Fruit fly (Drosophila melanogaster) Kc167 (cell line): Measurements from ENCODE around the gene Cyp12c1.

Experiments
- Myc ChIP-seq: fragments of >200 bp; optimal IDR thresholded peaks from 2 replicates; lab custom pipeline; 2017; ENCODE audit warnings: missing external identifiers
- insv ChIP-seq: fragments of >200 bp; optimal IDR thresholded peaks from 3 replicates; lab custom pipeline; 2018; ENCODE audit warnings: missing external identifiers
- psq ChIP-seq: fragments of >200 bp; optimal IDR thresholded peaks from 2 replicates; lab custom pipeline; 2017; ENCODE audit warnings: missing external identifiers
- ttk ChIP-seq: sonication (Bioruptor generic); optimal IDR thresholded peaks from 2 replicates; lab custom pipeline; 2017; ENCODE audit warnings: missing external identifiers

DNA sequence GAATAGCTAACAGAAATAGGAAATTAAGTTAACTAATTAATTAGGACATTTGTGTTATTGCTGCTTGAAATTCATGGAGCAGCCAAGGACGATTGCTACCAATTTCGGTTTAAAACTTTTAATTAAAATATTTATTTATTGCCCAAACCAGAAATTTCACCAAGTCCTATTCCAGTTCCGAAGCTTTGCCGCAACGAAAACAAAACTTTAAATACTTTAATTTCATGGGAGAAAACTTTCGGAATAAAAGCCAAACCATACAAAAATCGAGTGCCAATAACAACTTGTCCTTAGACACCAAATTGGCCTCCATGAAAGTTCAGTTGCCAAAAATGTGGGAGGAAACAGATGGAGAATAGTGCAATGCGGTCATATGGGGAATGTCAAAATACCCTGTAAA, 42.9 kb downstream of the Cyp12c1 start:
- no peak for TF ChIP-seq Myc
- TF ChIP-seq insv (lab: Kevin White, UChicago): no peak
- TF ChIP-seq psq (lab: Kevin White, UChicago): no peak
- no peak for TF ChIP-seq ttk
